Fruit fly (Drosophila melanogaster) whole organism, embryonic: ENCODE results near the gene Rrp5.
A peak's percentile ranks its signal among the peaks of the same experiment; 100 is the strongest.

Source experiments
- Atf-2 ChIP-seq: fragments of 200-800 bp; sonication (Bioruptor generic); optimal IDR thresholded peaks from 2 replicates; lab custom pipeline; 2016; ENCODE audit warnings: missing biosample characterization, missing genetic modification characterization
- B-H2 ChIP-seq: fragments of 200-800 bp; sonication (Bioruptor generic); optimal IDR thresholded peaks from 2 replicates; lab custom pipeline; 2018; ENCODE audit warnings: missing biosample characterization, mild to moderate bottlenecking, missing genetic modification characterization
- Bgb ChIP-seq: fragments of 200-800 bp; sonication (Bioruptor generic); IDR thresholded peaks from 2 replicates; pipeline ENCODE4 v1.3.6; 2022; ENCODE audit warnings: missing biosample characterization, missing genetic modification characterization; ENCODE audit not compliant: partially characterized antibody
- CG10543 ChIP-seq: fragments of 200-800 bp; sonication (Bioruptor generic); optimal IDR thresholded peaks from 3 replicates; lab custom pipeline; 2017; ENCODE audit warnings: missing biosample characterization, mild to moderate bottlenecking, missing genetic modification characterization, moderate library complexity
- CG11093 ChIP-seq: fragments of 200-800 bp; sonication (Bioruptor generic); IDR thresholded peaks from 3 replicates; pipeline ENCODE4 v1.3.6; 2022; ENCODE audit warnings: missing biosample characterization, missing genetic modification characterization
- CG11456 ChIP-seq: fragments of 200-800 bp; sonication (Bioruptor generic); IDR thresholded peaks from 3 replicates; pipeline ENCODE4 v1.3.6; 2022; ENCODE audit warnings: missing biosample characterization, missing genetic modification characterization
- CG12104 ChIP-seq: fragments of 200-800 bp; sonication (Bioruptor generic); optimal IDR thresholded peaks from 3 replicates; lab custom pipeline; 2016; ENCODE audit warnings: missing biosample characterization, missing genetic modification characterization
- CG12299 ChIP-seq: fragments of 200-800 bp; sonication (Bioruptor generic); optimal IDR thresholded peaks from 2 replicates; lab custom pipeline; 2018; ENCODE audit warnings: missing biosample characterization, mild to moderate bottlenecking, missing genetic modification characterization
- CG12744 ChIP-seq: fragments of 200-800 bp; sonication (Bioruptor generic); optimal IDR thresholded peaks from 2 replicates; lab custom pipeline; 2016; ENCODE audit warnings: missing biosample characterization, missing genetic modification characterization
- CG15073 ChIP-seq: fragments of 200-800 bp; sonication (Bioruptor generic); optimal IDR thresholded peaks from 2 replicates; lab custom pipeline; 2016; ENCODE audit warnings: missing biosample characterization, missing genetic modification characterization
- CG16815 ChIP-seq: fragments of 200-800 bp; sonication (Bioruptor generic); optimal IDR thresholded peaks from 3 replicates; lab custom pipeline; 2017; ENCODE audit warnings: missing biosample characterization, mild to moderate bottlenecking, missing genetic modification characterization
- CG2116 ChIP-seq: fragments of 200-800 bp; sonication (Bioruptor generic); optimal IDR thresholded peaks from 3 replicates; lab custom pipeline; 2018; ENCODE audit warnings: missing biosample characterization, mild to moderate bottlenecking, missing genetic modification characterization
- CG2875 ChIP-seq: fragments of 200-800 bp; sonication (Bioruptor generic); optimal IDR thresholded peaks from 2 replicates; lab custom pipeline; 2017; ENCODE audit warnings: missing biosample characterization, mild to moderate bottlenecking, missing genetic modification characterization, missing genetic modification reagents
- CG2889 ChIP-seq: fragments of 200-800 bp; sonication (Bioruptor generic); IDR thresholded peaks from 3 replicates; pipeline ENCODE4 v1.3.6; 2022; ENCODE audit warnings: missing biosample characterization, missing genetic modification characterization
- CG30403 ChIP-seq: fragments of 200-800 bp; sonication (Bioruptor generic); optimal IDR thresholded peaks from 3 replicates; lab custom pipeline; 2016; ENCODE audit warnings: missing biosample characterization, missing genetic modification characterization
- CG33557 ChIP-seq: fragments of 200-800 bp; sonication (Bioruptor generic); optimal IDR thresholded peaks from 2 replicates; lab custom pipeline; 2019; ENCODE audit warnings: missing biosample characterization, mild to moderate bottlenecking, missing genetic modification characterization, moderate library complexity
- CG3726 ChIP-seq: fragments of 200-800 bp; sonication (Bioruptor generic); IDR thresholded peaks from 3 replicates; pipeline ENCODE4, ENCODE4 v1.3.6; 2022; ENCODE audit warnings: missing biosample characterization, missing genetic modification characterization
- CG4328 ChIP-seq: fragments of 200-800 bp; sonication (Bioruptor generic); optimal IDR thresholded peaks from 3 replicates; lab custom pipeline; 2017; ENCODE audit warnings: missing biosample characterization, missing genetic modification reagents, missing genetic modification characterization
- CG4730 ChIP-seq: fragments of 200-800 bp; sonication (Bioruptor generic); IDR thresholded peaks from 2 replicates; pipeline ENCODE4 v1.3.6; 2022; ENCODE audit warnings: missing biosample characterization, missing genetic modification characterization
- CG8359 ChIP-seq: fragments of 200-800 bp; sonication (Bioruptor generic); optimal IDR thresholded peaks from 2 replicates; lab custom pipeline; 2017; ENCODE audit warnings: missing biosample characterization, mild to moderate bottlenecking, missing genetic modification characterization, borderline replicate concordance
- CG9817 ChIP-seq: fragments of 200-800 bp; sonication (Bioruptor generic); optimal IDR thresholded peaks from 2 replicates; lab custom pipeline; 2018; ENCODE audit warnings: missing biosample characterization, mild to moderate bottlenecking, missing genetic modification characterization, moderate library complexity
- CG9932 ChIP-seq: fragments of 200-800 bp; sonication (Bioruptor generic); IDR thresholded peaks from 2 replicates; pipeline ENCODE4 v1.3.6; 2022; ENCODE audit warnings: missing biosample characterization, missing genetic modification characterization
- Elba2 ChIP-seq: fragments of 200-800 bp; sonication (Bioruptor generic); optimal IDR thresholded peaks from 3 replicates; lab custom pipeline; 2016; ENCODE audit warnings: missing biosample characterization, missing genetic modification characterization
- Hsf ChIP-seq: fragments of 200-800 bp; sonication (Bioruptor generic); optimal IDR thresholded peaks from 3 replicates; lab custom pipeline; 2016; ENCODE audit warnings: missing biosample characterization, missing genetic modification characterization
- Jarid2 ChIP-seq: fragments of 200-800 bp; sonication (Bioruptor generic); optimal IDR thresholded peaks from 3 replicates; lab custom pipeline; 2017; ENCODE audit warnings: mild to moderate bottlenecking, missing biosample characterization, missing genetic modification reagents, missing genetic modification characterization
- MBD-R2 ChIP-seq: fragments of 200-800 bp; sonication (Bioruptor generic); IDR thresholded peaks from 2 replicates; pipeline ENCODE4 v1.3.6; 2022; ENCODE audit warnings: missing biosample characterization, missing genetic modification characterization
- NC2β ChIP-seq: fragments of 200-800 bp; sonication (Bioruptor generic); optimal IDR thresholded peaks from 2 replicates; lab custom pipeline; 2016; ENCODE audit warnings: missing biosample characterization, missing genetic modification characterization
- Oli ChIP-seq: fragments of 200-800 bp; sonication (Bioruptor generic); optimal IDR thresholded peaks from 2 replicates; lab custom pipeline; 2018; ENCODE audit warnings: missing biosample characterization, mild to moderate bottlenecking, missing genetic modification characterization, moderate library complexity
- Rfx ChIP-seq: fragments of 200-800 bp; sonication (Bioruptor generic); IDR thresholded peaks from 2 replicates; pipeline ENCODE4 v1.3.6; 2022; ENCODE audit warnings: missing biosample characterization, missing genetic modification characterization
- Usf ChIP-seq: fragments of 200-800 bp; sonication (Bioruptor generic); optimal IDR thresholded peaks from 2 replicates; lab custom pipeline; 2017; ENCODE audit warnings: missing genotype, missing biosample characterization, missing genetic modification characterization
- aop ChIP-seq: fragments of 200-800 bp; sonication (Bioruptor generic); IDR thresholded peaks from 2 replicates; pipeline ENCODE4 v1.3.6; 2022; ENCODE audit warnings: missing biosample characterization, missing genetic modification characterization
- az2 ChIP-seq: fragments of 200-800 bp; sonication (Bioruptor generic); optimal IDR thresholded peaks from 3 replicates; lab custom pipeline; 2016; ENCODE audit warnings: missing biosample characterization, missing genetic modification characterization
- bsh ChIP-seq, 2 experiments: fragments of 200-800 bp; sonication (Bioruptor generic); optimal IDR thresholded peaks; 2 replicates each; lab custom pipeline; 2017 to 2018; ENCODE audit warnings: mild to moderate bottlenecking in 2 of 2, missing biosample characterization in 2 of 2, missing genetic modification characterization in 2 of 2, moderate library complexity in 1 of 2
- cad ChIP-seq: fragments of >200 bp; optimal IDR thresholded peaks from 2 replicates; lab custom pipeline; 2017; ENCODE audit warnings: missing biosample characterization, missing genetic modification characterization
- eve ChIP-seq, 2 experiments: fragments of >200 bp; optimal IDR thresholded peaks; 2 replicates each; lab custom pipeline; 2017; ENCODE audit warnings: missing biosample characterization in 2 of 2, missing genetic modification characterization in 2 of 2
- fd64A ChIP-seq: fragments of 200-800 bp; sonication (Bioruptor generic); optimal IDR thresholded peaks from 3 replicates; lab custom pipeline; 2018; ENCODE audit warnings: missing biosample characterization, mild to moderate bottlenecking, missing genetic modification characterization
- fru ChIP-seq: fragments of >200 bp; optimal IDR thresholded peaks from 2 replicates; lab custom pipeline; 2017
- klu ChIP-seq: fragments of 200-800 bp; sonication (Bioruptor generic); IDR thresholded peaks from 2 replicates; pipeline ENCODE4 v1.3.6; 2022; ENCODE audit warnings: missing biosample characterization, missing genetic modification characterization
- kni ChIP-seq: fragments of 200-800 bp; sonication (Bioruptor generic); optimal IDR thresholded peaks from 3 replicates; lab custom pipeline; 2017; ENCODE audit warnings: mild to moderate bottlenecking, missing biosample characterization, missing genetic modification reagents, missing genetic modification characterization
- lbe ChIP-seq: fragments of 200-800 bp; sonication (Bioruptor generic); optimal IDR thresholded peaks from 2 replicates; lab custom pipeline; 2016; ENCODE audit warnings: missing biosample characterization, mild to moderate bottlenecking, missing genetic modification characterization
- mam ChIP-seq: fragments of 200-800 bp; sonication (Bioruptor generic); optimal IDR thresholded peaks from 3 replicates; lab custom pipeline; 2016; ENCODE audit warnings: missing biosample characterization, missing genetic modification characterization
- nerfin-2 ChIP-seq: fragments of 200-800 bp; sonication (Bioruptor generic); IDR thresholded peaks from 2 replicates; pipeline ENCODE4 v1.3.6; 2022; ENCODE audit warnings: missing biosample characterization, missing genetic modification characterization; ENCODE audit not compliant: partially characterized antibody
- nom ChIP-seq: fragments of 200-800 bp; sonication (Bioruptor generic); optimal IDR thresholded peaks from 2 replicates; lab custom pipeline; 2017; ENCODE audit warnings: missing biosample characterization, missing genetic modification characterization, mild to moderate bottlenecking, moderate library complexity, missing genetic modification reagents
- psq ChIP-seq: fragments of 200-800 bp; sonication (Bioruptor generic); optimal IDR thresholded peaks from 2 replicates; lab custom pipeline; 2017; ENCODE audit warnings: missing biosample characterization, missing genetic modification characterization
- pum ChIP-seq: fragments of 200-800 bp; sonication (Bioruptor generic); optimal IDR thresholded peaks from 2 replicates; lab custom pipeline; 2016; ENCODE audit warnings: missing biosample characterization, missing genetic modification characterization
- salm ChIP-seq: fragments of 200-800 bp; sonication (Bioruptor generic); optimal IDR thresholded peaks from 2 replicates; lab custom pipeline; 2018; ENCODE audit warnings: missing biosample characterization, mild to moderate bottlenecking, missing genetic modification characterization
- tap ChIP-seq: fragments of 200-800 bp; optimal IDR thresholded peaks from 3 replicates; lab custom pipeline; 2019; ENCODE audit warnings: missing biosample characterization, mild to moderate bottlenecking, missing genetic modification characterization, moderate library complexity
- wek ChIP-seq: fragments of 200-800 bp; sonication (Bioruptor generic); optimal IDR thresholded peaks from 3 replicates; lab custom pipeline; 2018; ENCODE audit warnings: missing biosample characterization, mild to moderate bottlenecking, missing genetic modification characterization, moderate library complexity
- zfh1 ChIP-seq: fragments of 200-800 bp; sonication (Bioruptor generic); IDR thresholded peaks from 3 replicates; pipeline ENCODE4 v1.3.6; 2022; ENCODE audit warnings: missing biosample characterization, missing genetic modification characterization

Rrp5 gene

dm6 chr3R:24294784-24295555, 38.1 kb downstream of the Rrp5 start, which contains the start of gene crb (continued):
- TF ChIP-seq MBD-R2 (GFP tag; lab: Robert Waterston, UW), result peak; percentile 66
- no peak for TF ChIP-seq eve (GFP tag; optimal IDR thresholded peaks at IDR 0.05; lab: Kevin White, UChicago)
- TF ChIP-seq lbe, result peak; percentile 59
- peak; percentile 34 for TF ChIP-seq CG33557 (GFP tag; lab: Kevin White, UChicago)
- TF ChIP-seq CG9932 (GFP tag; lab: Robert Waterston, UW), result peak; percentile 63; the same call in 1 of the 2 replicates
- TF ChIP-seq CG9817 (tag; lab: Kevin White, UChicago), result no peak
- no peak for TF ChIP-seq salm (tag; lab: Kevin White, UChicago)
- no peak for TF ChIP-seq CG11093 (GFP tag; lab: Robert Waterston, UW)
- TF ChIP-seq psq (GFP tag; lab: Kevin White, UChicago), result no peak
- peak; percentile 66 for TF ChIP-seq Rfx (GFP tag; lab: Robert Waterston, UW)
- TF ChIP-seq Elba2, result no peak
- TF ChIP-seq cad (GFP tag; lab: Kevin White, UChicago), result no peak
- TF ChIP-seq CG16815, result no peak
- no peak for TF ChIP-seq CG12104 (GFP tag; lab: Kevin White, UChicago)
- TF ChIP-seq kni, result peak; percentile 5
- peak; percentile 64 for TF ChIP-seq CG12299 (tag; lab: Kevin White, UChicago)
- no peak for TF ChIP-seq CG3726
- TF ChIP-seq CG15073 (GFP tag; lab: Kevin White, UChicago), result no peak
- TF ChIP-seq tap (tag; lab: Kevin White, UChicago), result no peak
- TF ChIP-seq klu (GFP tag; lab: Robert Waterston, UW), result no peak
- TF ChIP-seq az2, result peak; percentile 37
- no peak for TF ChIP-seq aop (GFP tag; lab: Robert Waterston, UW)
- TF ChIP-seq CG11456, result 0 out of 3 replicates have a peak, but pooled peaks have one; percentile 43
- TF ChIP-seq zfh1 (GFP tag; lab: Robert Waterston, UW), result peak; percentile 67; the same call in 2 of the 3 replicates
- TF ChIP-seq Atf-2 (GFP tag; lab: Kevin White, UChicago), result no peak
- TF ChIP-seq bsh (GFP tag; optimal IDR thresholded peaks at IDR 0.05; lab: Kevin White, UChicago), result peak in 1 of 2 experiments; percentile 32
- peak; percentile 31 for TF ChIP-seq nom (GFP tag; lab: Kevin White, UChicago)
- TF ChIP-seq Hsf (GFP tag; lab: Kevin White, UChicago), result peak; percentile 50
- TF ChIP-seq CG4328 (GFP tag; lab: Kevin White, UChicago), result peak; percentile 12
- no peak for TF ChIP-seq Usf (GFP tag; lab: Kevin White, UChicago)
- TF ChIP-seq CG30403 (GFP tag; lab: Kevin White, UChicago), result peak; percentile 54
- TF ChIP-seq CG2889 (GFP tag; lab: Robert Waterston, UW), result no peak
- TF ChIP-seq CG12744, result peak; percentile 55
- peak; percentile 7 for TF ChIP-seq pum
- no peak for TF ChIP-seq CG8359 (GFP tag; lab: Kevin White, UChicago)
- no peak for TF ChIP-seq CG4730
- TF ChIP-seq CG10543, result peak; percentile 72
- no peak for TF ChIP-seq Oli
- TF ChIP-seq NC2β, result peak; percentile 72
- TF ChIP-seq B-H2, result peak; percentile 73
- TF ChIP-seq fru (lab: Kevin White, UChicago), result no peak
- peak; percentile 59 for TF ChIP-seq wek (GFP tag; lab: Kevin White, UChicago)
- TF ChIP-seq fd64A (GFP tag; lab: Kevin White, UChicago), result no peak
- peak; percentile 74 for TF ChIP-seq Bgb (GFP tag; lab: Robert Waterston, UW)
- TF ChIP-seq Jarid2 (GFP tag; lab: Kevin White, UChicago), result peak; percentile 94
- peak; percentile 48 for TF ChIP-seq CG2116 (GFP tag; lab: Kevin White, UChicago)
- TF ChIP-seq nerfin-2 (GFP tag; lab: Robert Waterston, UW), result peak; percentile 37; the same call in 1 of the 2 replicates
- TF ChIP-seq mam (GFP tag; lab: Kevin White, UChicago), result peak; percentile 43
- TF ChIP-seq CG2875 (GFP tag; lab: Kevin White, UChicago), result peak; percentile 13
